Worm (Caenorhabditis elegans) whole organism, L2 larva: ENCODE data around the gene flp-19.

ENCODE experiments used
- F13H6.1 ChIP-seq: sonication (generic microtip); optimal IDR thresholded peaks from 2 replicates; lab custom pipeline; 2016; ENCODE audit warnings: missing genetic modification characterization, missing compliant biosample characterization
- alr-1 ChIP-seq: fragments of 150-350 bp; optimal IDR thresholded peaks from 2 replicates; lab custom pipeline; 2014; ENCODE audit warnings: missing biosample characterization, missing genetic modification characterization
- elt-3 ChIP-seq: sonication (generic microtip); optimal IDR thresholded peaks from 2 replicates; lab custom pipeline; 2017; ENCODE audit warnings: missing biosample characterization, missing genetic modification characterization
- lin-13 ChIP-seq: fragments of 150-350 bp; optimal IDR thresholded peaks from 2 replicates; lab custom pipeline; 2014; ENCODE audit warnings: missing biosample characterization, missing genetic modification reagents, missing genetic modification characterization
- lsy-2 ChIP-seq, 2 experiments: fragments of 150-350 bp in 1 of 2; sonication (generic microtip) in 1 of 2; optimal IDR thresholded peaks; 2 replicates each; lab custom pipeline; 2014 to 2017; ENCODE audit warnings: missing biosample characterization in 2 of 2, missing genetic modification characterization in 2 of 2
- mdl-1 ChIP-seq, 2 experiments: fragments of 150-350 bp in 1 of 2; sonication (generic microtip) in 1 of 2; optimal IDR thresholded peaks; 2 replicates each; lab custom pipeline; 2017; ENCODE audit warnings: missing biosample characterization in 2 of 2, missing genetic modification characterization in 2 of 2
- nhr-11 ChIP-seq: fragments of 150-350 bp; optimal IDR thresholded peaks from 2 replicates; lab custom pipeline; 2014; ENCODE audit warnings: missing biosample characterization, missing genetic modification characterization
- unc-39 ChIP-seq: fragments of 150-350 bp; optimal IDR thresholded peaks from 2 replicates; lab custom pipeline; 2014; ENCODE audit warnings: missing biosample characterization, missing genetic modification characterization
- unc-62 ChIP-seq: fragments of 150-350 bp; optimal IDR thresholded peaks from 2 replicates; lab custom pipeline; 2014; ENCODE audit warnings: missing biosample characterization, missing genetic modification reagents, missing genetic modification characterization

DNA sequence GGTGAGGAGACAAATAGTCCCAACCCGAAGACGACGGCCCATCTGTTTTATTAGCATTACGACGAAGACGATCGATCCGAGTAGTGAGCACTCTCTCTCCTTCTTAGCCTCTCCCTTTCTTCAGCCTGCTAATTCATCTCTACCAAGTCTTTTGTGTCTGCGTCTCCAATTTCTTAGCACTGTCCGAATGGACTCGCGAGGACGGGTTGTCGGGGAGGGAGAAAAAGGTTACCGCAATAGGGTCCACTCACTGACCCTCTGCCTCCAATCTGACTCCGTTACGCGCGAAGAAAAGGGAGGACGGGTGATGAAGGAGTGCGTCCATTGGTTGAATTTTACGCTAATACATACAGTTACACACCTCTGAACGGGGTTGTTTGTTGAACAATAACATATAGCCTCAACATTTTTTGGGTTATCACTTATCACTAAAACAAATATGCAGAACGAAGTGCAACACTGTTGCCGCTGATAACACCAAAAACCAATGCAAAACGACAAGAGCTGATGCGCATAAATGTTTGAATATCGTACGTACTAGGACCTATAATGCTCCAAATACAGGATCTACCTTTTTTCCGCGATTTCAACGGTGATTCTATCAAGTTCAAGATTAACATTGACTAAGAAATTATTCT lies 6.8 kb upstream of the flp-19 start:
- TF ChIP-seq mdl-1 (tag; optimal IDR thresholded peaks at IDR 0.05; lab: Kevin White, UChicago) (no peak), lsy-2 (tag; optimal IDR thresholded peaks at IDR 0.05; lab: Kevin White, UChicago) (peak in 1 of 2 experiments; percentile 12), F13H6.1 (tag; lab: Kevin White, UChicago) (peak; percentile 57), nhr-11 (tag; lab: Kevin White, UChicago) (no peak), unc-62 (GFP tag; lab: Kevin White, UChicago) (no peak), unc-39 (tag; lab: Kevin White, UChicago) (no peak), alr-1 (tag; lab: Kevin White, UChicago) (no peak), lin-13 (GFP tag; lab: Kevin White, UChicago) (no peak), elt-3 (tag; lab: Kevin White, UChicago) (no peak)
